Worm (Caenorhabditis elegans): Measurements from ENCODE around the gene C05C8.8.

DNA sequence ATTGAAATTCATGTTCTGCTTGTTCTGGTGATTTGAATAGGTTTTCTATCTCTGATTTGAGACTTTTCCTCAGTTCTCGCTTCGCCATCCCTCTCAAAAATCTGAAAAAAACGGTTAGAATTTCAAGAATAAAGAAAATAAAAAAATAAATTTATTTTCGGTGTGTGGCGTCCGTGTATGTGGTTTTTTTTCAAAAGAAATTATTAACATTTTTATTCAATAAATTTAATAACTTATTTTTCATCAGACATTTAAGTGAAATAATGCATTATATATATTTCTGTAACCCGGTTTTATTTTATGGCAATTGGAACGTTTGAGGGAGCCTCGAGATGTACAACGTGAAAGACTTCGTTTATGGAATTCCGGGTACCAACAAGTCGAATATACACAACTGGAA, 20.3 kb downstream of the C05C8.8 start, which contains the start of gene C05C8.5:
- TF ChIP-seq egl-27 (tag; optimal IDR thresholded peaks at IDR 0.05) (no peak), mdl-1 (tag; optimal IDR thresholded peaks at IDR 0.05) (no peak), fos-1 (tag; optimal IDR thresholded peaks at IDR 0.05) (no peak), snpc-4 (tag; optimal IDR thresholded peaks at IDR 0.05) (no peak), unc-39 (tag; optimal IDR thresholded peaks at IDR 0.05) (no peak), sem-4 (tag; optimal IDR thresholded peaks at IDR 0.05) (no peak), nhr-10 (tag; optimal IDR thresholded peaks at IDR 0.05) (no peak), elt-3 (tag; optimal IDR thresholded peaks at IDR 0.05) (no peak), F13H6.1 (tag; optimal IDR thresholded peaks at IDR 0.05) (no peak), ama-1 (optimal IDR thresholded peaks at IDR 0.05) (no peak), nhr-11 (tag; optimal IDR thresholded peaks at IDR 0.05) (no peak)

Data from whole organism, L2 larva.